Worm (Caenorhabditis elegans) whole organism, early embryonic: ENCODE data around the gene R12H7.4.

Experiments
- B0310.2 ChIP-seq: sonication (generic microtip); optimal IDR thresholded peaks from 2 replicates; lab custom pipeline; 2016; ENCODE audit warnings: mild to moderate bottlenecking, missing genetic modification characterization, missing compliant biosample characterization
- F13C5.2 ChIP-seq: sonication (generic microtip); optimal IDR thresholded peaks from 2 replicates; lab custom pipeline; 2017; ENCODE audit warnings: mild to moderate bottlenecking, missing genetic modification characterization, inconsistent platforms, missing compliant biosample characterization
- aly-1 ChIP-seq: sonication (generic microtip); optimal IDR thresholded peaks from 2 replicates; lab custom pipeline; 2016; ENCODE audit warnings: missing genetic modification characterization, missing compliant biosample characterization
- ama-1 ChIP-seq: fragments of 150-350 bp; optimal IDR thresholded peaks from 2 replicates; lab custom pipeline; 2014
- ceh-13 ChIP-seq: fragments of 200-800 bp; sonication (Bioruptor generic); optimal IDR thresholded peaks from 2 replicates; lab custom pipeline; 2018; ENCODE audit warnings: mild to moderate bottlenecking, missing genetic modification characterization, missing compliant biosample characterization
- ceh-36 ChIP-seq: sonication (generic microtip); optimal IDR thresholded peaks from 2 replicates; lab custom pipeline; 2016; ENCODE audit warnings: missing genetic modification characterization, inconsistent platforms, missing compliant biosample characterization
- ets-7 ChIP-seq: sonication (generic microtip); optimal IDR thresholded peaks from 2 replicates; lab custom pipeline; 2016; ENCODE audit warnings: missing genotype, missing genetic modification characterization, missing compliant biosample characterization
- flt-1 ChIP-seq: fragments of 200-800 bp; sonication (Bioruptor generic); IDR thresholded peaks from 2 replicates; pipeline ENCODE4 v1.3.6; 2022; ENCODE audit warnings: missing genetic modification characterization, missing compliant biosample characterization
- hmbx-1 ChIP-seq: sonication (generic microtip); optimal IDR thresholded peaks from 2 replicates; lab custom pipeline; 2016; ENCODE audit warnings: mild to moderate bottlenecking, missing genetic modification characterization, missing compliant biosample characterization
- hmg-4 ChIP-seq: fragments of 200-800 bp; sonication (Bioruptor generic); optimal IDR thresholded peaks from 2 replicates; lab custom pipeline; 2018; ENCODE audit warnings: mild to moderate bottlenecking, missing genetic modification characterization, missing compliant biosample characterization
- hnd-1 ChIP-seq: sonication (generic microtip); optimal IDR thresholded peaks from 2 replicates; lab custom pipeline; 2016; ENCODE audit warnings: missing genetic modification characterization, missing compliant biosample characterization
- pes-1 ChIP-seq: fragments of 200-800 bp; sonication (Bioruptor generic); IDR thresholded peaks from 2 replicates; pipeline ENCODE4 v1.3.6; 2022; ENCODE audit warnings: missing genetic modification reagents, missing genetic modification characterization, missing compliant biosample characterization
- scrt-1 ChIP-seq: fragments of 200-800 bp; sonication (Bioruptor generic); IDR thresholded peaks from 2 replicates; pipeline ENCODE4 v1.3.6; 2022; ENCODE audit warnings: missing genetic modification characterization, missing compliant biosample characterization
- sea-1 ChIP-seq: fragments of 200-800 bp; sonication (Bioruptor generic); conservative IDR thresholded peaks from 2 replicates; pipeline ENCODE4 v1.3.6; 2022; ENCODE audit warnings: missing genetic modification characterization, missing compliant biosample characterization
- tbx-11 ChIP-seq: fragments of 200-800 bp; sonication (Bioruptor generic); IDR thresholded peaks from 2 replicates; pipeline ENCODE4 v1.3.6; 2022; ENCODE audit warnings: missing genetic modification characterization, missing compliant biosample characterization
- tbx-37 ChIP-seq: fragments of 200-800 bp; sonication (Bioruptor generic); conservative IDR thresholded peaks from 2 replicates; pipeline ENCODE4 v1.3.6; 2022; ENCODE audit warnings: missing genetic modification reagents, missing genetic modification characterization, missing compliant biosample characterization
- tra-4 ChIP-seq: sonication (generic microtip); optimal IDR thresholded peaks from 2 replicates; lab custom pipeline; 2017; ENCODE audit warnings: missing genetic modification characterization, missing compliant biosample characterization

The R12H7.4 gene

DNA sequence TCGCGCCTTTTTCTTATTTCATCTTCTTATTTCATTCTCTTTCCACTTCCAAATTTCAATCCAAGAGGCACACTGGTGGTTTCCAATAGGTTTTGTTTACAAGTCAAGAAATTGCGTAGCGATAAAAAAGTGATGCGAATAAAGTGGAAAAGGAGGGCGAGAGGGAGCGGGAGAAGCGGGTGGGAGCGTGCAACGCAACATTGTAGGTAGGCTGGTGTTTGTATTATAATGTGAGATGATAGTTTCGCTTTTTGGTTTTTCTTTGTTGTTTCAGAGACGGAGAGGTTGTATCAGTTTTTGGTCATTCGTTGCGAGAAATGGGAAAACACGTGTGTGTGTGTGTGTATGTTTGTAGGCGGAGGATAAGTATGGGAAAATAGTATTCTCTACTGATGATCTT lies 33.3 kb downstream of the R12H7.4 start:
- TF ChIP-seq tbx-11: no peak
- no peak for TF ChIP-seq ceh-13 (GFP tag; lab: Kevin White, UChicago)
- TF ChIP-seq hmbx-1: no peak
- TF ChIP-seq aly-1 (tag; lab: Kevin White, UChicago): no peak
- no peak for TF ChIP-seq B0310.2 (tag; lab: Kevin White, UChicago)
- TF ChIP-seq tbx-37 (GFP tag; lab: Robert Waterston, UW): no peak
- no peak for TF ChIP-seq F13C5.2 (tag; lab: Kevin White, UChicago)
- no peak for TF ChIP-seq scrt-1
- no peak for TF ChIP-seq hnd-1 (tag; lab: Kevin White, UChicago)
- TF ChIP-seq sea-1 (GFP tag; lab: Robert Waterston, UW): no peak
- no peak for TF ChIP-seq ets-7 (tag; lab: Kevin White, UChicago)
- no peak for TF ChIP-seq ama-1 (lab: Kevin White, UChicago)
- no peak for TF ChIP-seq flt-1 (GFP tag; lab: Robert Waterston, UW)
- TF ChIP-seq tra-4 (tag; lab: Kevin White, UChicago): no peak
- no peak for TF ChIP-seq ceh-36
- TF ChIP-seq pes-1: no peak
- no peak for TF ChIP-seq hmg-4 (GFP tag; lab: Kevin White, UChicago)

DNA sequence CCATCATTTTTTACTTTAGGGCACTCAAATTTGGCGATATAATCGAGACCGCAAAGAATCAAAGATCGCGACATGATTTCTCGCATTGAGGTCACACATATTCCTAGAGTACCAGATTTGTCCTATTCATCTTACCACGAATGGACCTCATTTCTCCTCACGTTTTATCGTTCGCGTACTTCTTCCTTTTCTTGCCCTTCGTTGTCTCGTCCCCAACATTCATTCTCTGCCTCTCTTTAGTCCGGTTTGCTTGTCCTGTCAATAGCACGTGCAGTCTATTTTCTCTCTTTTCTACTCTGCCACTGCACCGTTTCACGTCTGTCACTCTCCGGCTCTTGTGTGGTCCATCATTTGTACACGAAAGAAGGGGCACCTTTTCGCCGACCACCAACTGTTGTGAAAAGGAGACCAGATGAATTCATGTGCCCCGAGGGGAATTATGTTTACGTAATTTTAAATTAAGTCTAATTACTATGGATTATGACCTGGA lies 34.5 kb downstream of the R12H7.4 start:
- 0 out of 2 replicates have a peak, but pooled peaks have one; percentile 35 for TF ChIP-seq tbx-37 (GFP tag; lab: Robert Waterston, UW)
- TF ChIP-seq flt-1 (GFP tag; lab: Robert Waterston, UW): peak; percentile 29; the same call in 1 of the 2 replicates
- 0 out of 2 replicates have a peak, but pooled peaks have one; percentile 37 for TF ChIP-seq scrt-1
- peak; percentile 70 for TF ChIP-seq hmg-4 (GFP tag; lab: Kevin White, UChicago)
- TF ChIP-seq sea-1 (GFP tag; lab: Robert Waterston, UW): no peak

DNA sequence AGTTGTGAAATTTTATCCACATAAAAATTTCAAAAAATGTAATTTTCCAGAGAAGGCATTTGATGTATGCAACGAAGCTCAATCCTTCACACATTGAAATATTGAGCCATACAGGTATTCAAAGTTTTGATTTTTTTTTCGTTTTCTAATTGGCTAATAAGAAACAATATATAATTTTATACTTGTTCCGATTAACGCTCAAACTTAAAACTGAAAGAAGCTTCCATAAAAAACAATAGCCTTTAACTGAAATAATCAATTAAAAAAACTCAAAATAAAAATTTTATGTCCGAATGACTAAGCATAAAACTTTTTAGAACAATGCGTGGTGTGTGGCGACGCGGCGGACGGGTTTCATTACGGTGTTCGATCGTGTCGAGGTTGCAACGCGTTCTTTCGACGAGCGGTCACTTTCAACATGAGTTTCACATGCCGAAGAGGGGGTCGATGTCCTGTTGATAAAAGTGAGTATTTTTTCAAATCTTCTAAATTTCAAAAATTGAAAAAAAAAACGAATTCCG lies 35.1 kb downstream of the R12H7.4 start, which contains the start of gene nhr-32:
Gene nhr-32 (plus strand): TSS at position 51 of the 521 bp plus-strand sequence.
- TF ChIP-seq tbx-37 (GFP tag; lab: Robert Waterston, UW) (no peak), ets-7 (tag; lab: Kevin White, UChicago) (no peak), tbx-11 (no peak), F13C5.2 (tag; lab: Kevin White, UChicago) (no peak), sea-1 (GFP tag; lab: Robert Waterston, UW) (no peak)

DNA sequence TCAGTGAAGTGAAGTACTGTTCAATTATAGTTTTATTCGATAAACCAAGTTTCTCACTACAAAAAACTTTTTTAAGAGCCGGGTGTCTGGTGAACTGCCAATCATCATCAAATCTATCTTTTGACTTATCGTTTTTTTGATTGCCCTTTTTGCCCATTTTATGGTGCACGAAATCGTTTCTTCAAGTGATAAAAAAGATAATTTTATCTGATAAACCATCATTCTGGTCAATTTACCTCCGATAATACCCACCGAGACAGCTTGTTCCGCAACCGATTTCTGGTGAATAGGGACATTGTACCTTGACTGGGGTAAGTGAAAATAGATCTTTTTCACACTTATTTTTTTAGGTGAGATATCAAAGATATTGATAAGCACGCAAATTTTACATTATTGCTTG lies 40.7 kb downstream of the R12H7.4 start, which contains the start of gene K08H2.10:
Gene K08H2.10 (plus strand): TSS at position 230 of the 400 bp plus-strand sequence.
- TF ChIP-seq F13C5.2 (tag; lab: Kevin White, UChicago) (no peak), hmbx-1 (no peak), ama-1 (lab: Kevin White, UChicago) (no peak), ceh-13 (GFP tag; lab: Kevin White, UChicago) (no peak), aly-1 (tag; lab: Kevin White, UChicago) (no peak), hnd-1 (tag; lab: Kevin White, UChicago) (no peak), scrt-1 (no peak), B0310.2 (tag; lab: Kevin White, UChicago) (no peak), tbx-11 (no peak)

DNA sequence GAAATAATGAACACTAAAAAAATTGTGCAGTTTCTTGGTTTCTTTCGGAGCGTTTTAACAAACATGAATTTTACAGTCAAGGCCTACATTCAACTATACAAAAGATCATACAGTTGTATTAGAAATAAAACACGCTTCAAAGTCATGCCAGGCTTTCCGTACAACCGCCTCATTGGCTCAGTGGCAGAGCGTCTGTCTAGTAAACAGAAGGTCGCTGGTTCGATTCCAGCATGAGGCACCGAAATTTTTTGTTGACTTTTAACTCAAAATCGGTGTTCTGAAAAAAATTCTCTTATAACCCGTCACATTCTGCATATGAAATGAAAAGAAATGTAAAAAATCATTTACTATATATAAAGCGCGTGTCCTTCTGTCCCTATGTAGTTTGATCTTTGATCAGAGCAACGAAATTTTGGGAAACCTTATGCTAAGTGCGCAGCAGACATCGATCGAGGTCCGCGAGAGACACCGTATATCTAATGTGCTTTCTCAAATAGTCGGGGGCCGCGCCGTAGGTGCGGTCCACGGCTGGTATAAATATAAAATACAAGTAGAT lies 44.2 kb downstream of the R12H7.4 start:
- 0 out of 2 replicates have a peak, but pooled peaks have one; percentile 8 for TF ChIP-seq pes-1

DNA sequence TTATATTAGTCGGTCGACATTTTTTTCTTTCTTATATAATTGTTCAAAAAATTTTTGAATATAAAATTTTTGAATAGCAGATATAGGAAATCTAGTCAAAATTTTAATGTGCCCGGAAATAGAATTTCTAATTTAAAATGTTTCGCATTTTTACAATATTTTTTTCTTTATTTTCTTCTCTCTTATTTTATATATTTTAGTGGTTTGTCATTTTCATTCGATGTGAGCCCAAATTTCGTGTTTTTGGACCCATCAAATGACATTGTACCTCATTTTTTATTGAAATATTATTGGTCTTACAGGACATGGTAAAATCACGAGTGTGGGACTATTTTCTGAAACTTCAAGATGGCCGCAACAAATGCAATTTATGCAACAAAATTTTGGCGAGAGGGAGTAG lies 45.3 kb downstream of the R12H7.4 start, which contains the start of gene K09A11.1:
Gene K09A11.1 (plus strand): TSS at position 301 of the 400 bp plus-strand sequence.
- TF ChIP-seq pes-1 (no peak), hnd-1 (tag; lab: Kevin White, UChicago) (no peak), tra-4 (tag; lab: Kevin White, UChicago) (no peak), ceh-13 (GFP tag; lab: Kevin White, UChicago) (no peak), B0310.2 (tag; lab: Kevin White, UChicago) (no peak), ets-7 (tag; lab: Kevin White, UChicago) (no peak), ama-1 (lab: Kevin White, UChicago) (no peak), scrt-1 (no peak), flt-1 (GFP tag; lab: Robert Waterston, UW) (no peak), ceh-36 (no peak), F13C5.2 (tag; lab: Kevin White, UChicago) (no peak), sea-1 (GFP tag; lab: Robert Waterston, UW) (no peak), hmbx-1 (no peak)

DNA sequence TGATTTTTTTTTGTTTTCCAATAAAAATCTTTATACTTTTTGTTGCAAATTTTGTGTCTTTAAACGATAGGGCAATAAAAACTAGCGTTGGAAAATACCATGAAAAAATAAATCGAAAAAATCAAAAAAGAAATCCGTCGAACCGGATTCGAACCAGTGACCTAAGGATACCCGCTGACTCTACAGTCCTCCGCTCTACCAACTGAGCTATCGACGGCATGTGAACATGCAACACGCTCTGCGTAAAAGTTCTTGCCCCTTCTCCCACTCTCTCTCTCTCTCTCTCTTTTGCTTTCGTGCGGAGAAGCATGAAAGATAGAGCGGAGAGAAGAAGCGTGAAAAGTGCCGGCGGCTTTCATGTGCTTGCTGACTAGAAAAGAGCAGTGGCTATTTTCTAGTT lies 47.6 kb downstream of the R12H7.4 start:
- TF ChIP-seq F13C5.2 (tag; lab: Kevin White, UChicago) (peak; percentile 83), B0310.2 (tag; lab: Kevin White, UChicago) (peak; percentile 64), tbx-37 (GFP tag; lab: Robert Waterston, UW) (peak; percentile 88), sea-1 (GFP tag; lab: Robert Waterston, UW) (peak; percentile 59), pes-1 (no peak; the same call in 1 of the 2 replicates), hnd-1 (tag; lab: Kevin White, UChicago) (peak; percentile 57), tbx-11 (peak; percentile 85), ets-7 (tag; lab: Kevin White, UChicago) (peak; percentile 53), ceh-36 (peak; percentile 47), ama-1 (lab: Kevin White, UChicago) (no peak), tra-4 (tag; lab: Kevin White, UChicago) (peak; percentile 22), ceh-13 (GFP tag; lab: Kevin White, UChicago) (peak; percentile 65), aly-1 (tag; lab: Kevin White, UChicago) (peak; percentile 65), scrt-1 (peak; percentile 88), hmg-4 (GFP tag; lab: Kevin White, UChicago) (peak; percentile 82), hmbx-1 (peak; percentile 46), flt-1 (GFP tag; lab: Robert Waterston, UW) (peak; percentile 84)
